Fruit fly (Drosophila melanogaster): ENCODE data around the gene CG31546.
A peak's percentile ranks its signal among the peaks of the same experiment; 100 is the strongest.

CG31546 gene

DNA sequence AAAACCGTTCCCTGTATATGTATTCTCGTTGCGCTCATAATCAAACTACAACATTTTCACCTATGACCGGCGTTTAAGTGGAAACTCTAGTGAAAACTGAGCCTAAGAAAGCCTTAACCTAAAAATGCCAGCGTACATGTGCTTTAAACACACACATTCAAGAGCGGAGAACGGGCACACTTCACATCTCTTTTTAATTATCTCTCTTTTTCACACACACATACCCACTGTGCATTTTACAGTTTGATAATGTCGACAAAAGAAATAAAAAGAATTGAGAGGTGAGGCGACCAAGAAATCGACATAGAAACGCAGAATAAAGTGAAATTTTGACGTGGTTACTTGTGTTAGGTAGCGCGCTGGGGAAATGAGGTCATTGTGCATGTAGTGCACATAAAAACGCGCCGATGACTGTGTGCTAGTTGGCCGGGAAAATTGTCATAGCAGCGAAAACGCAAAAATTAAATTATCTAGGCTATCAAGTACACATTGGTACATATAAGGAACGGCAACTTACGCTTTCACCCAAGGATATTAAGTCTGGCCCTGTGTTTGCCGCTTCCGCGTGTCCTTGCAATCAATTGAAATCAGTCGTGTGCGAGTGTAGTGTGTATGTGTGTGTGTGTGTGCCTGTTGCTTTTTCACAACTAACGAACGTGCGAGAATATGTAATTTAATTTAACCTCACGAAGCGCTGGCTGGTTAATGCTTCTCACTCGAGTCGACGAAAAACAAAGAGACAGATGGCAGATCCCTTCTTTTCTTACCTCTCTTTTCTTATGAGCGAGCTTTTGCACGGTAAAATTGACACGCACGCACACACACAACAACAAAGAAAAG is 35.7 kb downstream of the CG31546 start (continued):
- TF ChIP-seq Oaz (GFP tag; IDR thresholded peaks at IDR 0.05) = no peak
- TF ChIP-seq bigmax (GFP tag; optimal IDR thresholded peaks at IDR 0.05) = peak; percentile 97
- no peak for TF ChIP-seq Meics (GFP tag; optimal IDR thresholded peaks at IDR 0.05)
- no peak for TF ChIP-seq sug (tag; optimal IDR thresholded peaks at IDR 0.05)
- TF ChIP-seq ara (GFP tag; IDR thresholded peaks at IDR 0.05) = no peak
- TF ChIP-seq cg (GFP tag; optimal IDR thresholded peaks at IDR 0.05) = peak; percentile 76
- no peak for TF ChIP-seq CG8388 (GFP tag; optimal IDR thresholded peaks at IDR 0.05)
- no peak for TF ChIP-seq Deaf1 (tag; optimal IDR thresholded peaks at IDR 0.05)
- no peak for TF ChIP-seq dysf (GFP tag; IDR thresholded peaks at IDR 0.05)
- no peak for TF ChIP-seq lab (GFP tag; optimal IDR thresholded peaks at IDR 0.05)
- no peak for TF ChIP-seq CG13296 (GFP tag; optimal IDR thresholded peaks at IDR 0.05)
- no peak for TF ChIP-seq CG4424 (GFP tag; optimal IDR thresholded peaks at IDR 0.05)
- no peak for TF ChIP-seq Gug (GFP tag; IDR thresholded peaks at IDR 0.05)
- no peak for TF ChIP-seq CG2889 (GFP tag; IDR thresholded peaks at IDR 0.05)
- no peak for TF ChIP-seq H15 (GFP tag; IDR thresholded peaks at IDR 0.05)
- TF ChIP-seq CG17612 (GFP tag; IDR thresholded peaks at IDR 0.05) = no peak
- no peak for TF ChIP-seq CG18476 (GFP tag; optimal IDR thresholded peaks at IDR 0.05)
- no peak for TF ChIP-seq sisA (GFP tag; IDR thresholded peaks at IDR 0.05)
- no peak for TF ChIP-seq CG14860 (GFP tag; IDR thresholded peaks at IDR 0.05; ENCODE audit: partially characterized antibody)
- TF ChIP-seq CG4282 (GFP tag; optimal IDR thresholded peaks at IDR 0.05) = peak; percentile 43
- no peak for TF ChIP-seq Nf-YC (tag; optimal IDR thresholded peaks at IDR 0.05)
- no peak for TF ChIP-seq gro (GFP tag; optimal IDR thresholded peaks at IDR 0.05)
- no peak for TF ChIP-seq Stat92E (GFP tag; optimal IDR thresholded peaks at IDR 0.05)
- no peak for TF ChIP-seq CG17361 (GFP tag; IDR thresholded peaks at IDR 0.05)
- TF ChIP-seq gem (tag; optimal IDR thresholded peaks at IDR 0.05) = no peak
- no peak for TF ChIP-seq Usf (GFP tag; optimal IDR thresholded peaks at IDR 0.05)
- no peak for TF ChIP-seq CG9215 (GFP tag; IDR thresholded peaks at IDR 0.05)
- TF ChIP-seq eyg (GFP tag; optimal IDR thresholded peaks at IDR 0.05) = no peak
- TF ChIP-seq slp2 (GFP tag; optimal IDR thresholded peaks at IDR 0.05) = no peak
- peak; percentile 58 for TF ChIP-seq gfzf (GFP tag; optimal IDR thresholded peaks at IDR 0.05)
- TF ChIP-seq dati (GFP tag; IDR thresholded peaks at IDR 0.05) = no peak
- TF ChIP-seq Med (GFP tag) = peak; percentile 70
- TF ChIP-seq dm (GFP tag; optimal IDR thresholded peaks at IDR 0.05) = peak; percentile 98
- TF ChIP-seq CG3847 (GFP tag; IDR thresholded peaks at IDR 0.05) = no peak
- no peak for TF ChIP-seq CG4328 (GFP tag; optimal IDR thresholded peaks at IDR 0.05)
- no peak for TF ChIP-seq sqz (GFP tag; optimal IDR thresholded peaks at IDR 0.05)
- no peak for TF ChIP-seq slou (GFP tag; optimal IDR thresholded peaks at IDR 0.05)
- no peak for TF ChIP-seq CG3065 (GFP tag; optimal IDR thresholded peaks at IDR 0.05)
- TF ChIP-seq dmrt99B (tag; optimal IDR thresholded peaks at IDR 0.05) = no peak
- TF ChIP-seq ase (GFP tag; IDR thresholded peaks at IDR 0.05) = no peak
- TF ChIP-seq CG18599 (GFP tag; optimal IDR thresholded peaks at IDR 0.05) = no peak
- no peak for TF ChIP-seq CG16779 (GFP tag; IDR thresholded peaks at IDR 0.05)
- TF ChIP-seq zen2 (GFP tag; IDR thresholded peaks at IDR 0.05; ENCODE audit: partially characterized antibody) = no peak
- TF ChIP-seq CG6654 (GFP tag; optimal IDR thresholded peaks at IDR 0.05) = peak; percentile 53
- no peak for TF ChIP-seq CG11398 (GFP tag; optimal IDR thresholded peaks at IDR 0.05)
- no peak for TF ChIP-seq mirr (GFP tag; optimal IDR thresholded peaks at IDR 0.05)
- TF ChIP-seq CG9932 (GFP tag; IDR thresholded peaks at IDR 0.05) = no peak
- TF ChIP-seq CG2120 (GFP tag; optimal IDR thresholded peaks at IDR 0.05) = no peak
- peak; percentile 27 for TF ChIP-seq CG2712 (tag; optimal IDR thresholded peaks at IDR 0.05)
- peak; percentile 3 for TF ChIP-seq pfk (GFP tag; optimal IDR thresholded peaks at IDR 0.05)
